Fruit fly (Drosophila melanogaster) whole organism, embryonic: ENCODE results near the gene CG6441.

Experiments used
- Bdp1 ChIP-seq: fragments of 200-800 bp; sonication (Bioruptor generic); optimal IDR thresholded peaks from 3 replicates; lab custom pipeline; 2016; ENCODE audit warnings: missing biosample characterization, missing genetic modification characterization
- CG10543 ChIP-seq: fragments of 200-800 bp; sonication (Bioruptor generic); optimal IDR thresholded peaks from 3 replicates; lab custom pipeline; 2017; ENCODE audit warnings: missing biosample characterization, mild to moderate bottlenecking, missing genetic modification characterization, moderate library complexity
- CG4424 ChIP-seq: fragments of 200-800 bp; sonication (Bioruptor generic); optimal IDR thresholded peaks from 3 replicates; lab custom pipeline; 2016; ENCODE audit warnings: missing biosample characterization, missing genetic modification characterization
- HmgD ChIP-seq: fragments of 200-800 bp; sonication (Bioruptor generic); optimal IDR thresholded peaks from 3 replicates; lab custom pipeline; 2016; ENCODE audit warnings: missing biosample characterization, missing genetic modification characterization
- HmgZ ChIP-seq: fragments of 200-800 bp; sonication (Bioruptor generic); optimal IDR thresholded peaks from 2 replicates; lab custom pipeline; 2018; ENCODE audit warnings: missing biosample characterization, mild to moderate bottlenecking, missing genetic modification characterization
- Jarid2 ChIP-seq: fragments of 200-800 bp; sonication (Bioruptor generic); optimal IDR thresholded peaks from 3 replicates; lab custom pipeline; 2017; ENCODE audit warnings: mild to moderate bottlenecking, missing biosample characterization, missing genetic modification reagents, missing genetic modification characterization
- Oli ChIP-seq: fragments of 200-800 bp; sonication (Bioruptor generic); optimal IDR thresholded peaks from 2 replicates; lab custom pipeline; 2018; ENCODE audit warnings: missing biosample characterization, mild to moderate bottlenecking, missing genetic modification characterization, moderate library complexity
- Pdp1 ChIP-seq, 2 experiments: fragments of 200-800 bp; sonication (Bioruptor generic); optimal IDR thresholded peaks; 3 replicates each; lab custom pipeline; 2016; ENCODE audit warnings: missing biosample characterization in 2 of 2, missing genetic modification characterization in 2 of 2, mild to moderate bottlenecking in 1 of 2, moderate library complexity in 1 of 2
- Six4 ChIP-seq: fragments of 200-800 bp; sonication (Bioruptor generic); optimal IDR thresholded peaks from 2 replicates; lab custom pipeline; 2016; ENCODE audit warnings: missing biosample characterization, missing genetic modification characterization
- chm ChIP-seq: fragments of 200-800 bp; sonication (Bioruptor generic); IDR thresholded peaks from 2 replicates; pipeline ENCODE4 v1.3.6; 2022; ENCODE audit warnings: missing biosample characterization, missing genetic modification characterization
- chn ChIP-seq: fragments of 200-800 bp; sonication (Bioruptor generic); optimal IDR thresholded peaks from 2 replicates; lab custom pipeline; 2016; ENCODE audit warnings: missing biosample characterization, missing genetic modification characterization
- dmrt11E ChIP-seq: fragments of 200-800 bp; sonication (Bioruptor generic); optimal IDR thresholded peaks from 3 replicates; lab custom pipeline; 2018; ENCODE audit warnings: missing biosample characterization, mild to moderate bottlenecking, missing genetic modification characterization, moderate library complexity
- fru ChIP-seq: fragments of >200 bp; optimal IDR thresholded peaks from 2 replicates; lab custom pipeline; 2017
- lilli ChIP-seq: fragments of 200-800 bp; sonication (Bioruptor generic); optimal IDR thresholded peaks from 3 replicates; lab custom pipeline; 2016; ENCODE audit warnings: missing biosample characterization, missing genetic modification characterization

DNA sequence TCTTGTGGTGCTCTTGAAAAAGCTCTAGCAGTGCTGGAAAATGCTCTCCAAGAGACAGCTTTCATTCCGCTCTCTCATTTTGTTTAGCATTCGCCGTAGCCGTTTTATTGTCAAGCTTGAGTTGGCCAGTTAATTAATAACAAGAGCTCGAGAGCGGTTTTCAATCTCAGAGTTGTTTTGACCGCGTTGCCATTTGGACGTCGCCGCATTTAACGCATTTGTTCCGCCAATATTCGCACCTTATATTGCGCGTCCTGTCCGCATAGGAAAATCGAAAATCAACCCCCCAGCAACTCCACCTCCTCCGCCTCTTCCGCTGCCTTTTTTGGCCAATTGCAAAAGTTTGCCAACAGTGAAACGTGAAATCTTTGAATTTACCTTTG, 37.2 kb upstream of the CG6441 start, which contains the start of gene CG5973:
- TF ChIP-seq HmgD (GFP tag; lab: Kevin White, UChicago), result no peak
- TF ChIP-seq Six4 (GFP tag; lab: Kevin White, UChicago), result no peak
- TF ChIP-seq CG4424 (GFP tag; lab: Kevin White, UChicago), result no peak
- no peak for TF ChIP-seq chn (GFP tag; lab: Kevin White, UChicago)
- TF ChIP-seq Bdp1, result no peak
- TF ChIP-seq CG10543, result no peak
- TF ChIP-seq Oli (tag; lab: Kevin White, UChicago), result no peak
- TF ChIP-seq HmgZ (tag; lab: Kevin White, UChicago), result no peak
- no peak for TF ChIP-seq Pdp1 (GFP tag; optimal IDR thresholded peaks at IDR 0.05; lab: Kevin White, UChicago)
- TF ChIP-seq chm (GFP tag; lab: Robert Waterston, UW), result no peak
- no peak for TF ChIP-seq dmrt11E (tag; lab: Kevin White, UChicago)
- no peak for TF ChIP-seq Jarid2 (GFP tag; lab: Kevin White, UChicago)
- TF ChIP-seq lilli (GFP tag; lab: Kevin White, UChicago), result no peak
- no peak for TF ChIP-seq fru
